Worm (Caenorhabditis elegans) whole organism, L4/young adult: Measurements from ENCODE around the gene cox-18.

Source experiments
- W03F9.2 ChIP-seq: fragments of 150-350 bp; optimal IDR thresholded peaks from 2 replicates; lab custom pipeline; 2014; ENCODE audit warnings: missing biosample characterization, missing genetic modification characterization
- him-1 ChIP-seq: sonication (generic microtip); optimal IDR thresholded peaks from 2 replicates; lab custom pipeline; 2016; ENCODE audit warnings: missing genotype, missing genetic modification reagents, missing genetic modification characterization, missing compliant biosample characterization

ce11 chrIV:1113638-1114037 lies 16.4 kb downstream of the cox-18 start, which contains the start of gene srx-14:
- TF ChIP-seq W03F9.2 (tag; lab: Kevin White, UChicago), result no peak
- no peak for TF ChIP-seq him-1 (tag; lab: Kevin White, UChicago)
